Fruit fly (Drosophila melanogaster) whole organism, embryonic: Measurements from ENCODE around the gene Vti1a.

Experiments used
- Asciz ChIP-seq: fragments of 200-800 bp; sonication (Bioruptor generic); optimal IDR thresholded peaks from 2 replicates; lab custom pipeline; 2017; ENCODE audit warnings: missing biosample characterization, mild to moderate bottlenecking, missing genetic modification characterization, missing genetic modification reagents
- Awh ChIP-seq: fragments of 200-800 bp; sonication (Bioruptor generic); IDR thresholded peaks from 2 replicates; pipeline ENCODE4, ENCODE4 v1.3.6; 2022; ENCODE audit warnings: missing biosample characterization, missing genetic modification characterization
- Blimp-1 ChIP-seq: fragments of 200-800 bp; sonication (Bioruptor generic); optimal IDR thresholded peaks from 3 replicates; lab custom pipeline; 2018; ENCODE audit warnings: missing biosample characterization, missing genetic modification characterization, mild to moderate bottlenecking, moderate library complexity, missing genetic modification reagents
- CG11085 ChIP-seq: fragments of 200-800 bp; sonication (Bioruptor generic); IDR thresholded peaks from 2 replicates; pipeline ENCODE4 v1.3.6; 2022; ENCODE audit warnings: missing biosample characterization, missing genetic modification characterization
- CG14441 ChIP-seq: fragments of 200-800 bp; sonication (Bioruptor generic); IDR thresholded peaks from 2 replicates; pipeline ENCODE4 v1.3.6; 2022; ENCODE audit warnings: missing biosample characterization, missing genetic modification characterization
- CG15601 ChIP-seq: fragments of 200-800 bp; sonication (Bioruptor generic); optimal IDR thresholded peaks from 3 replicates; lab custom pipeline; 2019; ENCODE audit warnings: missing biosample characterization, mild to moderate bottlenecking, missing genetic modification characterization, moderate library complexity
- CG17385 ChIP-seq: fragments of 200-800 bp; sonication (Bioruptor generic); optimal IDR thresholded peaks from 3 replicates; lab custom pipeline; 2018; ENCODE audit warnings: missing biosample characterization, mild to moderate bottlenecking, missing genetic modification characterization
- CG2199 ChIP-seq: fragments of 200-800 bp; sonication (Bioruptor generic); IDR thresholded peaks from 3 replicates; pipeline ENCODE4 v1.3.6; 2022; ENCODE audit warnings: missing biosample characterization, missing genetic modification characterization
- CG2889 ChIP-seq: fragments of 200-800 bp; sonication (Bioruptor generic); IDR thresholded peaks from 3 replicates; pipeline ENCODE4 v1.3.6; 2022; ENCODE audit warnings: missing biosample characterization, missing genetic modification characterization
- CG3065 ChIP-seq: fragments of 200-800 bp; sonication (Bioruptor generic); optimal IDR thresholded peaks from 2 replicates; lab custom pipeline; 2016; ENCODE audit warnings: missing biosample characterization, missing genetic modification characterization
- CG31365 ChIP-seq: fragments of 200-800 bp; sonication (Bioruptor generic); optimal IDR thresholded peaks from 2 replicates; lab custom pipeline; 2018; ENCODE audit warnings: missing biosample characterization, mild to moderate bottlenecking, missing genetic modification characterization
- CG34224 ChIP-seq: fragments of 200-800 bp; sonication (Bioruptor generic); IDR thresholded peaks from 3 replicates; pipeline ENCODE4 v1.3.6; 2022; ENCODE audit warnings: missing biosample characterization, missing genetic modification characterization; ENCODE audit not compliant: partially characterized antibody
- CG3838 ChIP-seq: fragments of 200-800 bp; sonication (Bioruptor generic); optimal IDR thresholded peaks from 3 replicates; lab custom pipeline; 2016; ENCODE audit warnings: missing biosample characterization, missing genetic modification characterization
- CG3995 ChIP-seq: fragments of 200-800 bp; sonication (Bioruptor generic); optimal IDR thresholded peaks from 3 replicates; lab custom pipeline; 2016; ENCODE audit warnings: missing biosample characterization, missing genetic modification characterization
- CG6683 ChIP-seq: fragments of 200-800 bp; sonication (Bioruptor generic); optimal IDR thresholded peaks from 2 replicates; lab custom pipeline; 2017; ENCODE audit warnings: missing biosample characterization, mild to moderate bottlenecking, missing genetic modification characterization, missing genetic modification reagents
- CG6813 ChIP-seq: fragments of 200-800 bp; sonication (Bioruptor generic); optimal IDR thresholded peaks from 2 replicates; lab custom pipeline; 2017; ENCODE audit warnings: missing biosample characterization, missing genetic modification characterization, mild to moderate bottlenecking, moderate library complexity, missing genetic modification reagents
- CG9215 ChIP-seq: fragments of 200-800 bp; sonication (Bioruptor generic); IDR thresholded peaks from 2 replicates; pipeline ENCODE4 v1.3.6; 2022; ENCODE audit warnings: missing biosample characterization, missing genetic modification characterization
- CG9817 ChIP-seq: fragments of 200-800 bp; sonication (Bioruptor generic); optimal IDR thresholded peaks from 2 replicates; lab custom pipeline; 2018; ENCODE audit warnings: missing biosample characterization, mild to moderate bottlenecking, missing genetic modification characterization, moderate library complexity
- Dip3 ChIP-seq: fragments of 200-800 bp; sonication (Bioruptor generic); optimal IDR thresholded peaks from 3 replicates; lab custom pipeline; 2016; ENCODE audit warnings: missing biosample characterization, missing genetic modification characterization
- Fer3 ChIP-seq: fragments of 200-800 bp; sonication (Bioruptor generic); optimal IDR thresholded peaks from 2 replicates; lab custom pipeline; 2018; ENCODE audit warnings: missing biosample characterization, mild to moderate bottlenecking, missing genetic modification characterization, moderate library complexity
- Hr51 ChIP-seq, 2 experiments: fragments of 200-800 bp; sonication (Bioruptor generic); optimal IDR thresholded peaks; 2 replicates in 1 of 2; 3 replicates in 1 of 2; lab custom pipeline; 2016 to 2018; ENCODE audit warnings: missing biosample characterization in 2 of 2, missing genetic modification characterization in 2 of 2, mild to moderate bottlenecking in 1 of 2, moderate library complexity in 1 of 2
- Lpt ChIP-seq: fragments of >200 bp; optimal IDR thresholded peaks from 2 replicates; lab custom pipeline; 2018; ENCODE audit warnings: missing biosample characterization, missing genetic modification characterization
- Optix ChIP-seq: fragments of 200-800 bp; sonication (Bioruptor generic); IDR thresholded peaks from 3 replicates; pipeline ENCODE4 v1.3.6; 2022; ENCODE audit warnings: missing biosample characterization, missing genetic modification characterization
- Ptx1 ChIP-seq: fragments of 200-800 bp; sonication (Bioruptor generic); IDR thresholded peaks from 2 replicates; pipeline ENCODE4 v1.3.6; 2022; ENCODE audit warnings: missing biosample characterization, missing genetic modification characterization
- Rfx ChIP-seq: fragments of 200-800 bp; sonication (Bioruptor generic); IDR thresholded peaks from 2 replicates; pipeline ENCODE4 v1.3.6; 2022; ENCODE audit warnings: missing biosample characterization, missing genetic modification characterization
- Side ChIP-seq: fragments of 200-800 bp; sonication (Bioruptor generic); optimal IDR thresholded peaks from 2 replicates; lab custom pipeline; 2016; ENCODE audit warnings: missing biosample characterization, missing genetic modification characterization
- Sin3A ChIP-seq: fragments of >200 bp; optimal IDR thresholded peaks from 2 replicates; lab custom pipeline; 2018
- Sry-β ChIP-seq: fragments of 200-800 bp; sonication (Bioruptor generic); optimal IDR thresholded peaks from 2 replicates; lab custom pipeline; 2018; ENCODE audit warnings: missing biosample characterization, mild to moderate bottlenecking, missing genetic modification characterization, moderate library complexity
- Taf1 ChIP-seq: fragments of 200-800 bp; sonication (Bioruptor generic); IDR thresholded peaks from 2 replicates; pipeline ENCODE4 v1.3.6; 2022; ENCODE audit warnings: missing biosample characterization, missing genetic modification characterization
- Xrp1 ChIP-seq: fragments of 200-800 bp; sonication (Bioruptor generic); IDR thresholded peaks from 2 replicates; pipeline ENCODE4 v1.3.6; 2022; ENCODE audit warnings: missing biosample characterization, missing genetic modification characterization
- bsh ChIP-seq, 2 experiments: fragments of 200-800 bp; sonication (Bioruptor generic); optimal IDR thresholded peaks; 2 replicates each; lab custom pipeline; 2017 to 2018; ENCODE audit warnings: mild to moderate bottlenecking in 2 of 2, missing biosample characterization in 2 of 2, missing genetic modification characterization in 2 of 2, moderate library complexity in 1 of 2
- chm ChIP-seq: fragments of 200-800 bp; sonication (Bioruptor generic); IDR thresholded peaks from 2 replicates; pipeline ENCODE4 v1.3.6; 2022; ENCODE audit warnings: missing biosample characterization, missing genetic modification characterization
- dmrt99B ChIP-seq: fragments of 200-800 bp; sonication (Bioruptor generic); optimal IDR thresholded peaks from 2 replicates; lab custom pipeline; 2018; ENCODE audit warnings: missing biosample characterization, mild to moderate bottlenecking, missing genetic modification characterization, moderate library complexity
- dysf ChIP-seq: fragments of 200-800 bp; sonication (Bioruptor generic); IDR thresholded peaks from 3 replicates; pipeline ENCODE4 v1.3.6; 2022; ENCODE audit warnings: missing biosample characterization, missing genetic modification characterization
- fd3F ChIP-seq: fragments of 200-800 bp; sonication (Bioruptor generic); optimal IDR thresholded peaks from 2 replicates; lab custom pipeline; 2018; ENCODE audit warnings: missing biosample characterization, mild to moderate bottlenecking, missing genetic modification characterization, moderate library complexity
- gem ChIP-seq: fragments of 200-800 bp; sonication (Bioruptor generic); optimal IDR thresholded peaks from 2 replicates; lab custom pipeline; 2019; ENCODE audit warnings: missing biosample characterization, mild to moderate bottlenecking, missing genetic modification characterization, moderate library complexity
- kah ChIP-seq: fragments of 200-800 bp; sonication (Bioruptor generic); optimal IDR thresholded peaks from 2 replicates; lab custom pipeline; 2018; ENCODE audit warnings: missing biosample characterization, mild to moderate bottlenecking, missing genetic modification characterization
- ken ChIP-seq: fragments of 200-800 bp; sonication (Bioruptor generic); IDR thresholded peaks from 3 replicates; pipeline ENCODE4 v1.3.6; 2022; ENCODE audit warnings: missing biosample characterization, missing genetic modification characterization
- lab ChIP-seq: fragments of 200-800 bp; sonication (Bioruptor generic); optimal IDR thresholded peaks from 3 replicates; lab custom pipeline; 2017; ENCODE audit warnings: missing biosample characterization, missing genetic modification characterization, mild to moderate bottlenecking, moderate library complexity, missing genetic modification reagents
- lov ChIP-seq, 2 experiments: fragments of 200-800 bp in 1 of 2; fragments of >200 bp in 1 of 2; sonication (Bioruptor generic) in 1 of 2; IDR thresholded peaks in 1 of 2; optimal IDR thresholded peaks in 1 of 2; 2 replicates in 1 of 2; 3 replicates in 1 of 2; pipeline versions ENCODE4 v1.3.6 to Lab custom; 2017 to 2022; ENCODE audit warnings: missing biosample characterization in 1 of 2, missing genetic modification characterization in 1 of 2
- nom ChIP-seq: fragments of 200-800 bp; sonication (Bioruptor generic); optimal IDR thresholded peaks from 2 replicates; lab custom pipeline; 2017; ENCODE audit warnings: missing biosample characterization, missing genetic modification characterization, mild to moderate bottlenecking, moderate library complexity, missing genetic modification reagents
- pan ChIP-seq, 4 experiments: fragments of >200 bp in 3 of 4; fragments of 200-800 bp in 1 of 4; sonication (Bioruptor generic) in 1 of 4; optimal IDR thresholded peaks in 3 of 4; IDR thresholded peaks in 1 of 4; 2 replicates each; pipeline versions ENCODE4 v1.3.6 to Lab custom; 2017 to 2022; ENCODE audit warnings: missing biosample characterization in 2 of 4, missing genetic modification characterization in 2 of 4, mixed read lengths in 1 of 4
- row ChIP-seq: fragments of 200-800 bp; sonication (Bioruptor generic); IDR thresholded peaks from 3 replicates; pipeline ENCODE4 v1.3.6; 2022; ENCODE audit warnings: missing biosample characterization, missing genetic modification characterization
- sens ChIP-seq: fragments of 200-800 bp; sonication (Bioruptor generic); peaks from one replicate; lab custom pipeline; 2016; ENCODE audit warnings: missing biosample characterization, missing genetic modification characterization
- sqz ChIP-seq: fragments of 200-800 bp; sonication (Bioruptor generic); optimal IDR thresholded peaks from 3 replicates; lab custom pipeline; 2018; ENCODE audit warnings: missing biosample characterization, mild to moderate bottlenecking, missing genetic modification characterization
- vvl ChIP-seq: fragments of 200-800 bp; sonication (Bioruptor generic); IDR thresholded peaks from 2 replicates; pipeline ENCODE4 v1.3.6; 2022; ENCODE audit warnings: missing biosample characterization, missing genetic modification characterization
- wor ChIP-seq: fragments of 200-800 bp; sonication (Bioruptor generic); IDR thresholded peaks from 2 replicates; pipeline ENCODE4 v1.3.6; 2022; ENCODE audit warnings: missing biosample characterization, missing genetic modification characterization
- zf30C ChIP-seq: fragments of 200-800 bp; sonication (Bioruptor generic); optimal IDR thresholded peaks from 3 replicates; lab custom pipeline; 2018; ENCODE audit warnings: missing biosample characterization, mild to moderate bottlenecking, missing genetic modification characterization

The Vti1a gene

dm6 chr3L:722386-722785, 29.7 kb upstream of the Vti1a start (continued):
- TF ChIP-seq CG2889 (GFP tag; lab: Robert Waterston, UW) (no peak), fd3F (GFP tag; lab: Kevin White, UChicago) (no peak), Fer3 (tag; lab: Kevin White, UChicago) (no peak), CG9215 (0 out of 2 replicates have a peak, but pooled peaks have one; percentile 10), wor (no peak), CG11085 (GFP tag; lab: Robert Waterston, UW) (no peak)

DNA sequence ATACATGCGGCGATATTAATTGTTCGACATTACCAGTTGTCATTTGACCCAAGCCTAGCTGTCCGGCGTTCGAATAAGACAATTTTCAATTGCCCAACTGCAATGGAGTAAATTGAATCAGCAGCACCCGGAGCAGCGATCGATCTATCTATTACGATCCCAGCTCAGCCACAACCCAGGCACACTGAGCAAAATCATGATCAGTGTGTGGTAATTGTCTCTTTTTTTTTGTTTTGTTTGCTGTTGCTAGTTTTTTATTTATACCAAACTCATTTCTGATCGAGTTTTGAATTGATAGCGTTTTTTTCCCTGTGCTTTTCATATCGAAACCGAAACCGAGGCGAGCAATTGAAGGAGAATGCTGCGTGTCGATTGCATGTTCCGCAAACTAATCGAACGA, 29.1 kb upstream of the Vti1a start:
- TF ChIP-seq sens (peak; percentile 24), Awh (GFP tag; lab: Robert Waterston, UW) (0 out of 2 replicates have a peak, but pooled peaks have one; percentile 33), CG34224 (GFP tag; lab: Robert Waterston, UW) (no peak), Optix (GFP tag; lab: Robert Waterston, UW) (0 out of 3 replicates have a peak, but pooled peaks have one; percentile 15), pan (optimal IDR thresholded peaks at IDR 0.05; lab: Kevin White, UChicago) (no peak), pan (GFP tag; optimal IDR thresholded peaks at IDR 0.05 in 1 of 2, IDR thresholded peaks at IDR 0.05 in 1 of 2) (no peak), CG14441 (GFP tag; lab: Robert Waterston, UW) (peak; percentile 37; the same call in 1 of the 2 replicates), kah (GFP tag; lab: Kevin White, UChicago) (no peak), Ptx1 (GFP tag; lab: Robert Waterston, UW) (peak; percentile 8; the same call in 1 of the 2 replicates), CG6683 (GFP tag; lab: Kevin White, UChicago) (no peak), Sin3A (lab: Kevin White, UChicago) (no peak), CG3838 (GFP tag; lab: Kevin White, UChicago) (no peak), CG3995 (no peak), Fer3 (tag; lab: Kevin White, UChicago) (no peak), lab (GFP tag; lab: Kevin White, UChicago) (peak; percentile 9), CG15601 (tag; lab: Kevin White, UChicago) (peak; percentile 11), CG9817 (tag; lab: Kevin White, UChicago) (no peak), Dip3 (GFP tag; lab: Kevin White, UChicago) (no peak), Sry-β (GFP tag; lab: Kevin White, UChicago) (no peak), Xrp1 (GFP tag; lab: Robert Waterston, UW) (peak; percentile 37; the same call in 1 of the 2 replicates), Blimp-1 (GFP tag; lab: Kevin White, UChicago) (peak; percentile 27), CG31365 (tag; lab: Kevin White, UChicago) (no peak), nom (GFP tag; lab: Kevin White, UChicago) (no peak), CG17385 (GFP tag; lab: Kevin White, UChicago) (no peak), CG6813 (GFP tag; lab: Kevin White, UChicago) (no peak), bsh (GFP tag; optimal IDR thresholded peaks at IDR 0.05; lab: Kevin White, UChicago) (peak in 1 of 2 experiments; percentile 9), dysf (GFP tag; lab: Robert Waterston, UW) (0 out of 3 replicates have a peak, but pooled peaks have one; percentile 5), CG2199 (no peak), Taf1 (no peak), Rfx (GFP tag; lab: Robert Waterston, UW) (no peak), sqz (GFP tag; lab: Kevin White, UChicago) (no peak), vvl (GFP tag; lab: Robert Waterston, UW) (0 out of 2 replicates have a peak, but pooled peaks have one; percentile 6), Lpt (GFP tag; lab: Kevin White, UChicago) (no peak), Asciz (GFP tag; lab: Kevin White, UChicago) (peak; percentile 1), CG3065 (GFP tag; lab: Kevin White, UChicago) (no peak), chm (GFP tag; lab: Robert Waterston, UW) (peak; percentile 20; the same call in 1 of the 2 replicates), dmrt99B (tag; lab: Kevin White, UChicago) (no peak), lov (optimal IDR thresholded peaks at IDR 0.05; lab: Kevin White, UChicago) (no peak), lov (GFP tag; IDR thresholded peaks at IDR 0.05; lab: Robert Waterston, UW) (peak; percentile 30; the same call in 1 of the 3 replicates), zf30C (peak; percentile 40), Side (GFP tag; lab: Kevin White, UChicago) (no peak), gem (tag; lab: Kevin White, UChicago) (peak; percentile 12), row (GFP tag; lab: Robert Waterston, UW) (peak; percentile 28; the same call in 1 of the 3 replicates), ken (GFP tag; lab: Robert Waterston, UW) (0 out of 3 replicates have a peak, but pooled peaks have one; percentile 12), Hr51 (GFP tag; optimal IDR thresholded peaks at IDR 0.05; lab: Kevin White, UChicago) (no peak)
